Fruit fly (Drosophila melanogaster) whole organism, pupa: Measurements from ENCODE around the gene MsR1.

Experiments
- CG10348 ChIP-seq: fragments of 200-800 bp; sonication (Bioruptor generic); IDR thresholded peaks from 2 replicates; pipeline ENCODE4 v1.3.6; 2022; ENCODE audit warnings: missing biosample characterization, missing genetic modification characterization
- CG13204 ChIP-seq: fragments of 200-800 bp; sonication (Bioruptor generic); optimal IDR thresholded peaks from 2 replicates; lab custom pipeline; 2018; ENCODE audit warnings: missing biosample characterization, mild to moderate bottlenecking, missing genetic modification characterization, moderate library complexity
- CG14655 ChIP-seq: fragments of 200-800 bp; sonication (Bioruptor generic); optimal IDR thresholded peaks from 3 replicates; lab custom pipeline; 2017; ENCODE audit warnings: mild to moderate bottlenecking, missing biosample characterization, missing genetic modification reagents, missing genetic modification characterization
- CG8301 ChIP-seq: fragments of 200-800 bp; sonication (Bioruptor generic); optimal IDR thresholded peaks from 2 replicates; lab custom pipeline; 2018; ENCODE audit warnings: missing biosample characterization, mild to moderate bottlenecking, missing genetic modification characterization
- CG9948 ChIP-seq: fragments of 200-800 bp; sonication (Bioruptor generic); optimal IDR thresholded peaks from 2 replicates; lab custom pipeline; 2018; ENCODE audit warnings: missing biosample characterization, mild to moderate bottlenecking, missing genetic modification characterization, moderate library complexity
- EcR ChIP-seq: fragments of 200-800 bp; sonication (Bioruptor generic); optimal IDR thresholded peaks from 3 replicates; lab custom pipeline; 2019; ENCODE audit warnings: missing biosample characterization, missing genetic modification characterization, mild to moderate bottlenecking, moderate library complexity, missing genetic modification reagents
- fd96Ca ChIP-seq: fragments of 200-800 bp; sonication (Bioruptor generic); IDR thresholded peaks from 3 replicates; pipeline ENCODE4 v1.3.6; 2022; ENCODE audit warnings: missing biosample characterization, missing genetic modification characterization
- gl ChIP-seq: fragments of 200-800 bp; sonication (Bioruptor generic); optimal IDR thresholded peaks from 2 replicates; lab custom pipeline; 2018; ENCODE audit warnings: missing biosample characterization, mild to moderate bottlenecking, missing genetic modification characterization
- rn ChIP-seq: fragments of 200-800 bp; sonication (Bioruptor generic); IDR thresholded peaks from 2 replicates; pipeline ENCODE4 v1.3.6; 2022; ENCODE audit warnings: missing biosample characterization, missing genetic modification characterization

DNA sequence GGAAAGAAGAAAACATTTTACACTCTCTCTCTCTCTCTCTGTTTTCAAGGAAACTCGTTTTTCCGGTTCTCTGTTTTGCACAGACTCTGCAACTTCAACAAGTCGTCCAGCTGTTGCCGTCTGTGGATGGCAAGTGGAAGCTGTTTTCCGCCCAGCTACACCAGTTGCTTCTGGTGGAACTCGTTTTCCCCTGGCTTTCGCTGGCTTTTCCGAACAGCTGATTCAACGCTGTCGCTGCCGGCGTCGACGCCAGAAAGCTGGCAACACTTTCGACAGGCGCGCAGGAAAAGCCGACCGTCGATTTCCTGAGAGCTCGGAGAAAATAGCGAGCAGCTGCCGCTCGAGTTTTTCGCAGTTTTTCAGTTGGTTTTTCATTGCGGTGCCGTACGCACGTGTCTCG is 40.0 kb upstream of the MsR1 start, which contains the start of gene MsR2:
- TF ChIP-seq CG8301 (tag; lab: Kevin White, UChicago) (no peak), gl (tag; lab: Kevin White, UChicago) (no peak), EcR (GFP tag; lab: Kevin White, UChicago) (no peak), CG14655 (GFP tag; lab: Kevin White, UChicago) (peak; percentile 13), rn (GFP tag; lab: Robert Waterston, UW) (no peak), CG13204 (GFP tag; lab: Kevin White, UChicago) (no peak), CG9948 (tag; lab: Kevin White, UChicago) (no peak), CG10348 (GFP tag; lab: Robert Waterston, UW) (no peak), fd96Ca (GFP tag; lab: Robert Waterston, UW) (no peak)
